Worm (Caenorhabditis elegans): Measurements from ENCODE around the gene chdh-1.

DNA sequence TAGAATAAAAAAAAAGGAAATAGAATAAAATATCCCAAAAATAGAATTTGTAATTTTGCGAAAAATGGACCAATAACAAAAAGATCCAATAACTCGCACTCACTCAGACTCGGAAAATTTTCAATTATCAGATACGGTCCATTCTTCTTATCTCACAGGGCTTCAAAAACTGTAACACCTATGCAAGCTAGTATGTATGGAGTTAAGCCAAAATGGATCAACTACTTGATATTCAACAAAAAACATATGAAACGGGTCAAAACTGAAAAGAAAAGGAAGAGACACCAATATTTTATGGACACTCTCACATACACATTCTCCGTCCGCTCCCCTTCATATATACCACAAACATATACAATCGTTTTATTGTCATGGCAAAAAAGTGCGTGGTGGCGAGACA lies 13.1 kb downstream of the chdh-1 start, which contains the start of gene C34C6.9:
- no peak for TF ChIP-seq nfya-1 (tag; optimal IDR thresholded peaks at IDR 0.05)
- no peak for TF ChIP-seq ceh-6 (GFP tag; optimal IDR thresholded peaks at IDR 0.05)

Measured in whole organism, late embryonic.